Worm (Caenorhabditis elegans) whole organism, midembryonic: ENCODE data around the gene C04G6.6.

Experiments used
- T22C8.4 ChIP-seq: fragments of 200-800 bp; sonication (Bioruptor generic); IDR thresholded peaks from 2 replicates; pipeline ENCODE4 v1.3.6; 2022; ENCODE audit warnings: missing genetic modification characterization, missing compliant biosample characterization
- cog-1 ChIP-seq: sonication (generic microtip); optimal IDR thresholded peaks from 2 replicates; lab custom pipeline; 2016; ENCODE audit warnings: missing genetic modification characterization, missing compliant biosample characterization
- flt-1 ChIP-seq: fragments of 200-800 bp; sonication (Bioruptor generic); IDR thresholded peaks from 2 replicates; pipeline ENCODE4 v1.3.6; 2022; ENCODE audit warnings: missing genetic modification characterization, missing compliant biosample characterization
- klf-2 ChIP-seq: fragments of 200-800 bp; sonication (Bioruptor generic); conservative IDR thresholded peaks from 2 replicates; pipeline ENCODE4 v1.3.6; 2022; ENCODE audit warnings: missing genetic modification reagents, missing genetic modification characterization, missing compliant biosample characterization
- med-1 ChIP-seq: sonication (generic microtip); optimal IDR thresholded peaks from 2 replicates; lab custom pipeline; 2017; ENCODE audit warnings: missing genetic modification characterization, mild to moderate bottlenecking, missing compliant biosample characterization, antibody characterized with exemption, missing genetic modification reagents; ENCODE audit not compliant: insufficient read depth
- ref-1 ChIP-seq: fragments of 200-800 bp; sonication (Bioruptor generic); conservative IDR thresholded peaks from 2 replicates; pipeline ENCODE4 v1.3.6; 2022; ENCODE audit warnings: missing genetic modification reagents, missing genetic modification characterization, missing compliant biosample characterization
- tab-1 ChIP-seq: fragments of 200-800 bp; sonication (Bioruptor generic); IDR thresholded peaks from 2 replicates; pipeline ENCODE4 v1.3.6; 2022; ENCODE audit warnings: missing genetic modification characterization, missing compliant biosample characterization
- ztf-23 ChIP-seq: fragments of 200-800 bp; sonication (Bioruptor generic); IDR thresholded peaks from 2 replicates; pipeline ENCODE4 v1.3.6; 2022; ENCODE audit warnings: missing genetic modification reagents, missing genetic modification characterization, missing compliant biosample characterization
- ztf-29 ChIP-seq: fragments of 200-800 bp; sonication (Bioruptor generic); IDR thresholded peaks from 2 replicates; pipeline ENCODE4 v1.3.6; 2022; ENCODE audit warnings: missing genetic modification reagents, missing genetic modification characterization, missing compliant biosample characterization

Gene C04G6.6

ce11 chrII:5099649-5100048, at the start of gene C04G6.6:
C04G6.6 (minus strand) TSS chrII:5099749.
- no peak for TF ChIP-seq T22C8.4 (GFP tag; lab: Robert Waterston, UW)
- no peak for TF ChIP-seq cog-1 (tag; lab: Kevin White, UChicago)
- TF ChIP-seq klf-2 = no peak

ce11 chrII:5148349-5148748, 48.8 kb upstream of the C04G6.6 start, which contains the start of gene F58A6.5:
F58A6.5 (minus strand) TSS chrII:5148449.
- TF ChIP-seq klf-2 (no peak), cog-1 (tag; lab: Kevin White, UChicago) (no peak), T22C8.4 (GFP tag; lab: Robert Waterston, UW) (no peak), med-1 (GFP tag; lab: Kevin White, UChicago) (no peak), ref-1 (GFP tag; lab: Robert Waterston, UW) (no peak), tab-1 (GFP tag; lab: Robert Waterston, UW) (no peak), flt-1 (GFP tag; lab: Robert Waterston, UW) (no peak), ztf-23 (GFP tag; lab: Robert Waterston, UW) (no peak), ztf-29 (GFP tag; lab: Robert Waterston, UW) (no peak)

- TF ChIP-seq cog-1 (tag; lab: Kevin White, UChicago) = no peak
- TF ChIP-seq med-1 (GFP tag; lab: Kevin White, UChicago) = no peak
- no peak for TF ChIP-seq ztf-23 (GFP tag; lab: Robert Waterston, UW)
- TF ChIP-seq tab-1 (GFP tag; lab: Robert Waterston, UW) = no peak
- TF ChIP-seq flt-1 (GFP tag; lab: Robert Waterston, UW) = no peak
- no peak for TF ChIP-seq klf-2
- TF ChIP-seq ref-1 (GFP tag; lab: Robert Waterston, UW) = no peak
These were observed 43.1 kb upstream of the C04G6.6 start, which contains the start of gene F58A6.1 for ce11 chrII:5142619-5143018. F58A6.1 (plus strand) TSS chrII:5142919.

- TF ChIP-seq ztf-23 (GFP tag; lab: Robert Waterston, UW) = no peak
- no peak for TF ChIP-seq ref-1 (GFP tag; lab: Robert Waterston, UW)
- no peak for TF ChIP-seq cog-1 (tag; lab: Kevin White, UChicago)
- no peak for TF ChIP-seq ztf-29 (GFP tag; lab: Robert Waterston, UW)
- no peak for TF ChIP-seq tab-1 (GFP tag; lab: Robert Waterston, UW)
- no peak for TF ChIP-seq flt-1 (GFP tag; lab: Robert Waterston, UW)
- no peak for TF ChIP-seq T22C8.4 (GFP tag; lab: Robert Waterston, UW)
- TF ChIP-seq klf-2 = no peak
- TF ChIP-seq med-1 (GFP tag; lab: Kevin White, UChicago) = no peak
These were observed 42.5 kb upstream of the C04G6.6 start, which contains the start of gene nas-29 for ce11 chrII:5141945-5142514. nas-29 (minus strand) TSS chrII:5142036.

ce11 chrII:5136296-5136767, 36.8 kb upstream of the C04G6.6 start, which contains the start of gene F58A6.2:
F58A6.2 (plus strand) TSS chrII:5136717.
- TF ChIP-seq med-1 (GFP tag; lab: Kevin White, UChicago) = no peak
- no peak for TF ChIP-seq tab-1 (GFP tag; lab: Robert Waterston, UW)
- TF ChIP-seq ref-1 (GFP tag; lab: Robert Waterston, UW) = no peak
- TF ChIP-seq T22C8.4 (GFP tag; lab: Robert Waterston, UW) = no peak
- TF ChIP-seq ztf-23 (GFP tag; lab: Robert Waterston, UW) = no peak
- no peak for TF ChIP-seq cog-1 (tag; lab: Kevin White, UChicago)
- no peak for TF ChIP-seq klf-2
- no peak for TF ChIP-seq flt-1 (GFP tag; lab: Robert Waterston, UW)
- no peak for TF ChIP-seq ztf-29 (GFP tag; lab: Robert Waterston, UW)

ce11 chrII:5131800-5132199, 32.3 kb upstream of the C04G6.6 start:
- TF ChIP-seq med-1 (GFP tag; lab: Kevin White, UChicago) (no peak), tab-1 (GFP tag; lab: Robert Waterston, UW) (no peak), flt-1 (GFP tag; lab: Robert Waterston, UW) (no peak), cog-1 (tag; lab: Kevin White, UChicago) (no peak)

- no peak for TF ChIP-seq med-1 (GFP tag; lab: Kevin White, UChicago)
- no peak for TF ChIP-seq flt-1 (GFP tag; lab: Robert Waterston, UW)
- TF ChIP-seq tab-1 (GFP tag; lab: Robert Waterston, UW) = no peak
- no peak for TF ChIP-seq ztf-23 (GFP tag; lab: Robert Waterston, UW)
- no peak for TF ChIP-seq klf-2
- no peak for TF ChIP-seq T22C8.4 (GFP tag; lab: Robert Waterston, UW)
- TF ChIP-seq cog-1 (tag; lab: Kevin White, UChicago) = no peak
- TF ChIP-seq ref-1 (GFP tag; lab: Robert Waterston, UW) = no peak
- TF ChIP-seq ztf-29 (GFP tag; lab: Robert Waterston, UW) = no peak
These were observed 30.5 kb upstream of the C04G6.6 start, which contains the start of gene lgc-56 for ce11 chrII:5130081-5130480. lgc-56 (plus strand) TSS chrII:5130381.

ce11 chrII:5120612-5121011, 21.1 kb upstream of the C04G6.6 start:
- TF ChIP-seq med-1 (GFP tag; lab: Kevin White, UChicago) (no peak), klf-2 (no peak), T22C8.4 (GFP tag; lab: Robert Waterston, UW) (no peak), tab-1 (GFP tag; lab: Robert Waterston, UW) (no peak), cog-1 (tag; lab: Kevin White, UChicago) (no peak)

- TF ChIP-seq ref-1 (GFP tag; lab: Robert Waterston, UW) (no peak), cog-1 (tag; lab: Kevin White, UChicago) (no peak), med-1 (GFP tag; lab: Kevin White, UChicago) (no peak), T22C8.4 (GFP tag; lab: Robert Waterston, UW) (no peak), tab-1 (GFP tag; lab: Robert Waterston, UW) (no peak), ztf-23 (GFP tag; lab: Robert Waterston, UW) (no peak), klf-2 (no peak), ztf-29 (GFP tag; lab: Robert Waterston, UW) (no peak), flt-1 (GFP tag; lab: Robert Waterston, UW) (no peak)
These were observed 16.2 kb upstream of the C04G6.6 start, which contains the start of gene srsy-1 for ce11 chrII:5115733-5116132. srsy-1 (plus strand) TSS chrII:5116033.
